Worm (Caenorhabditis elegans) whole organism, L1 larva: Measurements from ENCODE around the gene hyl-2.

Source experiments
- C04F5.9 ChIP-seq: sonication (generic microtip); optimal IDR thresholded peaks from 2 replicates; lab custom pipeline; 2016; ENCODE audit warnings: missing genetic modification characterization, missing compliant biosample characterization
- C16A3.4 ChIP-seq: fragments of 150-350 bp; optimal IDR thresholded peaks from 2 replicates; lab custom pipeline; 2014; ENCODE audit warnings: missing biosample characterization, missing genetic modification characterization
- alr-1 ChIP-seq: fragments of 200-800 bp; sonication (Bioruptor generic); optimal IDR thresholded peaks from 2 replicates; lab custom pipeline; 2018; ENCODE audit warnings: borderline replicate concordance, mild to moderate bottlenecking, missing genetic modification characterization, missing compliant biosample characterization
- aly-2 ChIP-seq: fragments of 150-350 bp; optimal IDR thresholded peaks from 2 replicates; lab custom pipeline; 2014; ENCODE audit warnings: missing biosample characterization, missing genetic modification characterization
- ceh-63 ChIP-seq: fragments of 200-800 bp; sonication (Bioruptor generic); optimal IDR thresholded peaks from 2 replicates; lab custom pipeline; 2018; ENCODE audit warnings: mild to moderate bottlenecking, missing genetic modification characterization, missing compliant biosample characterization
- ceh-8 ChIP-seq: fragments of 200-800 bp; sonication (Bioruptor generic); optimal IDR thresholded peaks from 2 replicates; lab custom pipeline; 2018; ENCODE audit warnings: mild to moderate bottlenecking, missing genetic modification characterization, moderate library complexity, missing compliant biosample characterization
- ceh-82 ChIP-seq, 3 experiments: fragments of 150-350 bp in 1 of 3; sonication (generic microtip) in 2 of 3; optimal IDR thresholded peaks; 2 replicates each; lab custom pipeline; 2014 to 2017; ENCODE audit warnings: missing biosample characterization in 3 of 3, missing genetic modification characterization in 3 of 3
- ceh-88 ChIP-seq: fragments of 200-800 bp; sonication (Bioruptor generic); IDR thresholded peaks from 2 replicates; pipeline ENCODE4 v1.3.6; 2022; ENCODE audit warnings: missing genetic modification characterization, missing compliant biosample characterization
- dpl-1 ChIP-seq, 3 experiments: fragments of 150-350 bp in 2 of 3; sonication (generic microtip) in 1 of 3; optimal IDR thresholded peaks; 2 replicates each; lab custom pipeline; 2014 to 2017; ENCODE audit warnings: missing biosample characterization in 3 of 3, missing genetic modification characterization in 3 of 3, missing genetic modification reagents in 3 of 3
- dsc-1 ChIP-seq: sonication (generic microtip); optimal IDR thresholded peaks from 2 replicates; lab custom pipeline; 2016; ENCODE audit warnings: mild to moderate bottlenecking, missing genetic modification characterization, missing compliant biosample characterization
- efl-1 ChIP-seq, 4 experiments: fragments of 150-350 bp; optimal IDR thresholded peaks in 3 of 4; peaks in 1 of 4; 1 replicate in 1 of 4; 2 replicates in 3 of 4; lab custom pipeline; 2014; ENCODE audit warnings: missing biosample characterization in 2 of 4, missing genetic modification characterization in 2 of 4, missing genetic modification reagents in 2 of 4
- efl-3 ChIP-seq: fragments of 200-800 bp; sonication (Bioruptor generic); optimal IDR thresholded peaks from 2 replicates; lab custom pipeline; 2018; ENCODE audit warnings: mild to moderate bottlenecking, missing genetic modification characterization, missing compliant biosample characterization
- egl-13 ChIP-seq: sonication (generic microtip); optimal IDR thresholded peaks from 2 replicates; lab custom pipeline; 2016; ENCODE audit warnings: missing genotype, missing genetic modification reagents, missing genetic modification characterization, missing compliant biosample characterization
- egl-27 ChIP-seq, 2 experiments: fragments of 150-350 bp in 1 of 2; sonication (generic microtip); optimal IDR thresholded peaks; 3 replicates each; lab custom pipeline; 2017 to 2018; ENCODE audit warnings: missing biosample characterization in 2 of 2, missing genetic modification characterization in 2 of 2, missing genetic modification reagents in 2 of 2
- elt-2 ChIP-seq: sonication (generic microtip); optimal IDR thresholded peaks from 2 replicates; lab custom pipeline; 2016; ENCODE audit warnings: missing genetic modification characterization, mild to moderate bottlenecking, inconsistent platforms, missing compliant biosample characterization, missing genetic modification reagents
- elt-3 ChIP-seq, 6 experiments: fragments of 150-350 bp in 1 of 6; sonication (generic microtip); optimal IDR thresholded peaks; 2 replicates each; lab custom pipeline; 2017 to 2018; ENCODE audit warnings: missing biosample characterization in 6 of 6, missing genetic modification characterization in 6 of 6, inconsistent platforms in 1 of 6
- fkh-10 ChIP-seq: sonication (generic microtip); optimal IDR thresholded peaks from 2 replicates; lab custom pipeline; 2017; ENCODE audit warnings: missing biosample characterization, missing genetic modification reagents, missing genetic modification characterization
- fos-1 ChIP-seq: fragments of 150-350 bp; optimal IDR thresholded peaks from 2 replicates; lab custom pipeline; 2014; ENCODE audit warnings: missing biosample characterization, missing genetic modification characterization
- grh-1 ChIP-seq: fragments of 200-800 bp; sonication (Bioruptor generic); IDR thresholded peaks from 2 replicates; pipeline ENCODE4 v1.3.6; 2022; ENCODE audit warnings: missing genetic modification reagents, missing genetic modification characterization, missing compliant biosample characterization
- hlh-17 ChIP-seq: fragments of 200-800 bp; sonication (Bioruptor generic); optimal IDR thresholded peaks from 2 replicates; lab custom pipeline; 2018; ENCODE audit warnings: missing genetic modification characterization, mild to moderate bottlenecking, missing compliant biosample characterization, moderate library complexity, borderline replicate concordance
- hpl-2 ChIP-seq: fragments of 150-350 bp; optimal IDR thresholded peaks from 2 replicates; lab custom pipeline; 2014; ENCODE audit warnings: missing biosample characterization, missing genetic modification reagents, missing genetic modification characterization
- isw-1 ChIP-seq: fragments of 200-800 bp; sonication (Bioruptor generic); IDR thresholded peaks from 2 replicates; pipeline ENCODE4 v1.3.6; 2022; ENCODE audit warnings: missing genetic modification characterization, missing compliant biosample characterization
- lin-13 ChIP-seq: fragments of 150-350 bp; optimal IDR thresholded peaks from 2 replicates; lab custom pipeline; 2014; ENCODE audit warnings: missing biosample characterization, missing genetic modification reagents, missing genetic modification characterization
- lin-14 ChIP-seq: fragments of 200-800 bp; sonication (Bioruptor generic); optimal IDR thresholded peaks from 2 replicates; lab custom pipeline; 2018; ENCODE audit warnings: mild to moderate bottlenecking, missing genetic modification characterization, moderate library complexity, missing compliant biosample characterization
- lin-35 ChIP-seq, 2 experiments: fragments of 150-350 bp; optimal IDR thresholded peaks; 2 replicates each; lab custom pipeline; 2014; ENCODE audit warnings: missing biosample characterization in 2 of 2, missing genetic modification characterization in 2 of 2, missing genetic modification reagents in 2 of 2
- lin-39 ChIP-seq: fragments of 150-350 bp; optimal IDR thresholded peaks from 2 replicates; lab custom pipeline; 2014; ENCODE audit warnings: missing biosample characterization, missing genetic modification reagents, missing genetic modification characterization
- lir-3 ChIP-seq: sonication (generic microtip); optimal IDR thresholded peaks from 2 replicates; lab custom pipeline; 2016; ENCODE audit warnings: mild to moderate bottlenecking, missing genetic modification characterization, moderate library complexity, missing compliant biosample characterization; ENCODE audit not compliant: poor library complexity
- lsy-2 ChIP-seq, 2 experiments: fragments of 150-350 bp; optimal IDR thresholded peaks; 2 replicates each; lab custom pipeline; 2014; ENCODE audit warnings: missing biosample characterization in 2 of 2, missing genetic modification characterization in 2 of 2
- mab-9 ChIP-seq: fragments of 200-800 bp; sonication (Bioruptor generic); IDR thresholded peaks from 2 replicates; pipeline ENCODE4 v1.3.6; 2022; ENCODE audit warnings: missing genetic modification reagents, missing genetic modification characterization, missing compliant biosample characterization
- mdl-1 ChIP-seq, 2 experiments: fragments of 150-350 bp; optimal IDR thresholded peaks; 2 replicates each; lab custom pipeline; 2014 to 2017; ENCODE audit warnings: missing biosample characterization in 2 of 2, missing genetic modification characterization in 2 of 2, inconsistent platforms in 1 of 2
- mef-2 ChIP-seq: fragments of 150-350 bp; optimal IDR thresholded peaks from 2 replicates; lab custom pipeline; 2014; ENCODE audit warnings: missing biosample characterization, missing genetic modification characterization
- nhr-11 ChIP-seq: fragments of 150-350 bp; optimal IDR thresholded peaks from 2 replicates; lab custom pipeline; 2014; ENCODE audit warnings: missing biosample characterization, missing genetic modification characterization
- nhr-19 ChIP-seq: fragments of 200-800 bp; sonication (Bioruptor generic); conservative IDR thresholded peaks from 2 replicates; pipeline ENCODE4 v1.3.6; 2022; ENCODE audit warnings: missing genetic modification characterization, missing compliant biosample characterization
- nhr-20 ChIP-seq: sonication (generic microtip); optimal IDR thresholded peaks from 2 replicates; lab custom pipeline; 2016; ENCODE audit warnings: mild to moderate bottlenecking, missing genetic modification characterization, missing compliant biosample characterization
- nhr-28 ChIP-seq: fragments of 150-350 bp; optimal IDR thresholded peaks from 2 replicates; lab custom pipeline; 2014; ENCODE audit warnings: missing biosample characterization, missing genetic modification characterization
- nhr-47 ChIP-seq: sonication (generic microtip); optimal IDR thresholded peaks from 2 replicates; lab custom pipeline; 2016; ENCODE audit warnings: mild to moderate bottlenecking, missing genetic modification characterization, moderate library complexity, missing compliant biosample characterization
- nhr-76 ChIP-seq: sonication (generic microtip); optimal IDR thresholded peaks from 2 replicates; lab custom pipeline; 2017; ENCODE audit warnings: missing biosample characterization, missing genetic modification characterization
- pag-3 ChIP-seq: sonication (generic microtip); optimal IDR thresholded peaks from 2 replicates; lab custom pipeline; 2017; ENCODE audit warnings: missing genetic modification characterization, mild to moderate bottlenecking, missing compliant biosample characterization, antibody characterized with exemption, borderline replicate concordance; ENCODE audit not compliant: insufficient read depth
- pax-3 ChIP-seq: fragments of 200-800 bp; sonication (Bioruptor generic); optimal IDR thresholded peaks from 2 replicates; lab custom pipeline; 2018; ENCODE audit warnings: mild to moderate bottlenecking, missing genetic modification characterization, moderate library complexity, missing compliant biosample characterization
- pqm-1 ChIP-seq: sonication (generic microtip); optimal IDR thresholded peaks from 3 replicates; lab custom pipeline; 2017; ENCODE audit warnings: missing biosample characterization, missing genetic modification characterization
- snpc-4 ChIP-seq: fragments of 150-350 bp; optimal IDR thresholded peaks from 2 replicates; lab custom pipeline; 2014; ENCODE audit warnings: missing biosample characterization, missing genetic modification characterization
- sptf-1 ChIP-seq: fragments of 150-350 bp; optimal IDR thresholded peaks from 2 replicates; lab custom pipeline; 2014; ENCODE audit warnings: missing biosample characterization, missing genetic modification characterization
- tlp-1 ChIP-seq: fragments of 150-350 bp; optimal IDR thresholded peaks from 2 replicates; lab custom pipeline; 2014; ENCODE audit warnings: missing biosample characterization, missing genetic modification characterization
- unc-30 ChIP-seq: sonication (generic microtip); optimal IDR thresholded peaks from 2 replicates; lab custom pipeline; 2017; ENCODE audit warnings: missing biosample characterization, missing genetic modification characterization
- unc-86 ChIP-seq: sonication (generic microtip); optimal IDR thresholded peaks from 2 replicates; lab custom pipeline; 2016; ENCODE audit warnings: missing genetic modification characterization, missing compliant biosample characterization
- vab-15 ChIP-seq: sonication (generic microtip); optimal IDR thresholded peaks from 2 replicates; lab custom pipeline; 2017; ENCODE audit warnings: missing genotype, mild to moderate bottlenecking, missing genetic modification characterization, missing compliant biosample characterization
- xbp-1 ChIP-seq: sonication (generic microtip); optimal IDR thresholded peaks from 2 replicates; lab custom pipeline; 2016; ENCODE audit warnings: missing genetic modification characterization, missing compliant biosample characterization
- zag-1 ChIP-seq: fragments of 150-350 bp; optimal IDR thresholded peaks from 2 replicates; lab custom pipeline; 2014; ENCODE audit warnings: missing biosample characterization, missing genetic modification characterization
- ztf-11 ChIP-seq, 2 experiments: sonication (generic microtip); optimal IDR thresholded peaks; 2 replicates each; lab custom pipeline; 2016 to 2017; ENCODE audit warnings: missing genetic modification characterization in 2 of 2, missing biosample characterization in 1 of 2, missing compliant biosample characterization in 1 of 2
- ztf-4 ChIP-seq: fragments of 150-350 bp; optimal IDR thresholded peaks from 2 replicates; lab custom pipeline; 2014; ENCODE audit warnings: missing biosample characterization, missing genetic modification characterization

The hyl-2 gene

ce11 chrX:4711698-4712329, 12.6 kb upstream of the hyl-2 start, which contains the start of the genes dnj-14 and glit-1 (continued):
- no peak for TF ChIP-seq hlh-17 (GFP tag; lab: Kevin White, UChicago)
- TF ChIP-seq ceh-82 (tag; optimal IDR thresholded peaks at IDR 0.05; lab: Kevin White, UChicago): peak; percentile 78 to 96 (median 80)
- TF ChIP-seq lin-39 (tag; lab: Kevin White, UChicago): peak; percentile 14
- TF ChIP-seq mef-2 (tag; lab: Kevin White, UChicago): peak; percentile 31
- peak; percentile 72 for TF ChIP-seq hpl-2
- peak; percentile 91 for TF ChIP-seq nhr-20 (tag; lab: Kevin White, UChicago)
- TF ChIP-seq xbp-1: peak; percentile 95
- TF ChIP-seq aly-2 (tag; lab: Kevin White, UChicago): peak; percentile 19
- TF ChIP-seq ztf-11 (tag; optimal IDR thresholded peaks at IDR 0.05; lab: Kevin White, UChicago): peak in 1 of 2 experiments; percentile 70
- peak; percentile 6 for TF ChIP-seq nhr-11 (tag; lab: Kevin White, UChicago)
- TF ChIP-seq isw-1 (GFP tag; lab: Robert Waterston, UW): peak; percentile 86
- peak; percentile 76 to 86 for TF ChIP-seq efl-1 (optimal IDR thresholded peaks at IDR 0.05; lab: Kevin White, UChicago)
- peak; percentile 59 to 96 for TF ChIP-seq efl-1 (GFP tag; optimal IDR thresholded peaks at IDR 0.05 in 1 of 2; lab: Kevin White, UChicago)
- peak; percentile 87 for TF ChIP-seq nhr-47 (tag; lab: Kevin White, UChicago)
- peak; percentile 28 for TF ChIP-seq egl-13 (tag; lab: Kevin White, UChicago)
- TF ChIP-seq mab-9 (GFP tag; lab: Robert Waterston, UW): peak; percentile 74
- peak; percentile 73 for TF ChIP-seq grh-1 (GFP tag; lab: Robert Waterston, UW)
- peak; percentile 98 to 99 for TF ChIP-seq lsy-2 (tag; optimal IDR thresholded peaks at IDR 0.05; lab: Kevin White, UChicago)
- no peak for TF ChIP-seq zag-1 (tag; lab: Kevin White, UChicago)
- TF ChIP-seq nhr-28: no peak
- no peak for TF ChIP-seq ceh-63 (GFP tag; lab: Kevin White, UChicago)
- peak; percentile 76 for TF ChIP-seq elt-2 (tag; lab: Kevin White, UChicago)
- no peak for TF ChIP-seq pag-3 (tag; lab: Kevin White, UChicago)
- peak; percentile 80 for TF ChIP-seq lin-13 (GFP tag; lab: Kevin White, UChicago)
- peak in 1 of 2 experiments; percentile 4 for TF ChIP-seq egl-27 (tag; optimal IDR thresholded peaks at IDR 0.05; lab: Kevin White, UChicago)
- peak; percentile 68 for TF ChIP-seq lir-3 (tag; lab: Kevin White, UChicago)
- TF ChIP-seq pax-3 (tag; lab: Kevin White, UChicago): peak; percentile 71
- peak in 3 of 6 experiments; percentile 52 to 86 (median 66) for TF ChIP-seq elt-3 (tag; optimal IDR thresholded peaks at IDR 0.05; lab: Kevin White, UChicago)
- peak; percentile 38 for TF ChIP-seq snpc-4
- TF ChIP-seq ceh-88 (GFP tag; lab: Robert Waterston, UW): peak; percentile 62; the same call in 1 of the 2 replicates
- peak; percentile 92 for TF ChIP-seq C16A3.4
- TF ChIP-seq C04F5.9: peak; percentile 25
- TF ChIP-seq nhr-76 (tag; lab: Kevin White, UChicago): no peak
- TF ChIP-seq fkh-10 (GFP tag; lab: Kevin White, UChicago): peak; percentile 62
- no peak for TF ChIP-seq tlp-1
- TF ChIP-seq dsc-1: peak; percentile 83
- peak; percentile 9 for TF ChIP-seq ceh-8 (GFP tag; lab: Kevin White, UChicago)
- no peak for TF ChIP-seq alr-1 (tag; lab: Kevin White, UChicago)
- peak; percentile 73 for TF ChIP-seq vab-15 (tag; lab: Kevin White, UChicago)
- peak; percentile 84 to 90 for TF ChIP-seq lin-35 (GFP tag; optimal IDR thresholded peaks at IDR 0.05; lab: Kevin White, UChicago)
- TF ChIP-seq ztf-4: peak; percentile 66
- peak; percentile 70 to 76 (median 74) for TF ChIP-seq dpl-1 (GFP tag; optimal IDR thresholded peaks at IDR 0.05; lab: Kevin White, UChicago)
- TF ChIP-seq unc-86 (tag; lab: Kevin White, UChicago): peak; percentile 74
- TF ChIP-seq nhr-19 (GFP tag; lab: Robert Waterston, UW): peak; percentile 87
- TF ChIP-seq unc-30 (tag; lab: Kevin White, UChicago): no peak
- no peak for TF ChIP-seq pqm-1 (tag; lab: Kevin White, UChicago)
- no peak for TF ChIP-seq sptf-1 (tag; lab: Kevin White, UChicago)
- TF ChIP-seq mdl-1 (tag; optimal IDR thresholded peaks at IDR 0.05; lab: Kevin White, UChicago): peak in 1 of 2 experiments; percentile 88
- no peak for TF ChIP-seq efl-3
- TF ChIP-seq lin-14 (GFP tag; lab: Kevin White, UChicago): peak; percentile 94
- peak; percentile 78 for TF ChIP-seq fos-1 (tag; lab: Kevin White, UChicago)
